Worm (Caenorhabditis elegans) whole organism, early embryonic: ENCODE results near the gene F37C12.21.

Experiments used
- B0310.2 ChIP-seq: sonication (generic microtip); optimal IDR thresholded peaks from 2 replicates; lab custom pipeline; 2016; ENCODE audit warnings: mild to moderate bottlenecking, missing genetic modification characterization, missing compliant biosample characterization
- F13C5.2 ChIP-seq: sonication (generic microtip); optimal IDR thresholded peaks from 2 replicates; lab custom pipeline; 2017; ENCODE audit warnings: mild to moderate bottlenecking, missing genetic modification characterization, inconsistent platforms, missing compliant biosample characterization
- ama-1 ChIP-seq: fragments of 150-350 bp; optimal IDR thresholded peaks from 2 replicates; lab custom pipeline; 2014
- ceh-13 ChIP-seq: fragments of 200-800 bp; sonication (Bioruptor generic); optimal IDR thresholded peaks from 2 replicates; lab custom pipeline; 2018; ENCODE audit warnings: mild to moderate bottlenecking, missing genetic modification characterization, missing compliant biosample characterization
- ceh-36 ChIP-seq: sonication (generic microtip); optimal IDR thresholded peaks from 2 replicates; lab custom pipeline; 2016; ENCODE audit warnings: missing genetic modification characterization, inconsistent platforms, missing compliant biosample characterization
- ets-7 ChIP-seq: sonication (generic microtip); optimal IDR thresholded peaks from 2 replicates; lab custom pipeline; 2016; ENCODE audit warnings: missing genotype, missing genetic modification characterization, missing compliant biosample characterization
- flt-1 ChIP-seq: fragments of 200-800 bp; sonication (Bioruptor generic); IDR thresholded peaks from 2 replicates; pipeline ENCODE4 v1.3.6; 2022; ENCODE audit warnings: missing genetic modification characterization, missing compliant biosample characterization
- hmg-4 ChIP-seq: fragments of 200-800 bp; sonication (Bioruptor generic); optimal IDR thresholded peaks from 2 replicates; lab custom pipeline; 2018; ENCODE audit warnings: mild to moderate bottlenecking, missing genetic modification characterization, missing compliant biosample characterization
- hnd-1 ChIP-seq: sonication (generic microtip); optimal IDR thresholded peaks from 2 replicates; lab custom pipeline; 2016; ENCODE audit warnings: missing genetic modification characterization, missing compliant biosample characterization
- scrt-1 ChIP-seq: fragments of 200-800 bp; sonication (Bioruptor generic); IDR thresholded peaks from 2 replicates; pipeline ENCODE4 v1.3.6; 2022; ENCODE audit warnings: missing genetic modification characterization, missing compliant biosample characterization
- tra-4 ChIP-seq: sonication (generic microtip); optimal IDR thresholded peaks from 2 replicates; lab custom pipeline; 2017; ENCODE audit warnings: missing genetic modification characterization, missing compliant biosample characterization

DNA sequence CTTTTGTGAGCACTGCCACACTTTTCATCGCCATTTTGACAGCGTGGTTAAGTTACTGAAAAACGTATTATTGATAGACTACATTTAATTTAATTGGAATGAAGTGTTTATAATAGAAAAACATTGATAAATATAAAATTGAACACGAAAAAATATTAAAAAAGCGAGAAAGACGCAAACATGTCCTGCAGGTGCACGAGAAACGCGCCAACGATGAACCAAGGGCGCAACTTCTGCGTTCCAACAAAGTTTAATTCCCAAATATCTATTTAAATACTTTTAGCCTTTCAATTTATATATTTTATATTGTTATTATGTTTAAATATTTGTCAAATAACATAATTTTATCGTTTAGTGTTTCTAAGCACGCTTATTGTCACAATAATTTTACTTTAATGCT, 46.0 kb downstream of the F37C12.21 start, which contains the start of gene ndus-8:
- TF ChIP-seq scrt-1 (no peak), ceh-36 (tag; lab: Kevin White, UChicago) (no peak), ama-1 (no peak), F13C5.2 (no peak), ets-7 (no peak), hnd-1 (tag; lab: Kevin White, UChicago) (no peak), tra-4 (tag; lab: Kevin White, UChicago) (no peak), flt-1 (no peak), B0310.2 (no peak), hmg-4 (GFP tag; lab: Kevin White, UChicago) (no peak), ceh-13 (GFP tag; lab: Kevin White, UChicago) (no peak)
